Worm (Caenorhabditis elegans) whole organism, L3 larva: ENCODE results near the gene cnc-2.

ENCODE experiments used
- ama-1 ChIP-seq: fragments of 150-350 bp; optimal IDR thresholded peaks from 2 replicates; lab custom pipeline; 2018
- egl-27 ChIP-seq: sonication (generic microtip); optimal IDR thresholded peaks from 4 replicates; lab custom pipeline; 2017; ENCODE audit warnings: missing biosample characterization, missing genetic modification reagents, missing genetic modification characterization
- fkh-10 ChIP-seq: sonication (generic microtip); optimal IDR thresholded peaks from 2 replicates; lab custom pipeline; 2017; ENCODE audit warnings: missing biosample characterization, missing genetic modification reagents, missing genetic modification characterization
- mdl-1 ChIP-seq: fragments of 150-350 bp; optimal IDR thresholded peaks from 2 replicates; lab custom pipeline; 2014; ENCODE audit warnings: missing biosample characterization, missing genetic modification characterization
- nfya-1 ChIP-seq: sonication (generic microtip); optimal IDR thresholded peaks from 2 replicates; lab custom pipeline; 2017; ENCODE audit warnings: missing genetic modification characterization, mild to moderate bottlenecking, missing compliant biosample characterization, antibody characterized with exemption, moderate library complexity; ENCODE audit not compliant: insufficient read depth
- nhr-12 ChIP-seq: fragments of 150-350 bp; optimal IDR thresholded peaks from 2 replicates; lab custom pipeline; 2014; ENCODE audit warnings: missing biosample characterization, missing genetic modification characterization
- nhr-23 ChIP-seq: fragments of 150-350 bp; optimal IDR thresholded peaks from 2 replicates; lab custom pipeline; 2014; ENCODE audit warnings: missing biosample characterization, missing genetic modification reagents, missing genetic modification characterization
- nhr-28 ChIP-seq: fragments of 150-350 bp; optimal IDR thresholded peaks from 2 replicates; lab custom pipeline; 2014; ENCODE audit warnings: missing biosample characterization, missing genetic modification characterization
- pqm-1 ChIP-seq: fragments of 150-350 bp; optimal IDR thresholded peaks from 2 replicates; lab custom pipeline; 2017; ENCODE audit warnings: missing biosample characterization, missing genetic modification characterization, inconsistent platforms
- unc-62 ChIP-seq: fragments of 150-350 bp; sonication (generic microtip); optimal IDR thresholded peaks from 4 replicates; lab custom pipeline; 2014; ENCODE audit warnings: missing biosample characterization, missing genetic modification reagents, missing genetic modification characterization
- ztf-11 ChIP-seq: fragments of 150-350 bp; optimal IDR thresholded peaks from 2 replicates; lab custom pipeline; 2014; ENCODE audit warnings: missing biosample characterization, missing genetic modification characterization

ce11 chrV:1411459-1411858 lies 38.5 kb downstream of the cnc-2 start, which contains the start of gene snt-5:
- TF ChIP-seq unc-62 (GFP tag; lab: Kevin White, UChicago) (no peak), mdl-1 (tag; lab: Kevin White, UChicago) (no peak), nhr-12 (no peak), fkh-10 (GFP tag; lab: Kevin White, UChicago) (no peak), pqm-1 (tag; lab: Kevin White, UChicago) (no peak), egl-27 (tag; lab: Kevin White, UChicago) (no peak), nhr-28 (tag; lab: Kevin White, UChicago) (no peak), nhr-23 (tag; lab: Kevin White, UChicago) (no peak), ztf-11 (tag; lab: Kevin White, UChicago) (no peak), nfya-1 (tag; lab: Kevin White, UChicago) (no peak), ama-1 (no peak)
